Worm (Caenorhabditis elegans): ENCODE data around the gene F53F8.4.

DNA sequence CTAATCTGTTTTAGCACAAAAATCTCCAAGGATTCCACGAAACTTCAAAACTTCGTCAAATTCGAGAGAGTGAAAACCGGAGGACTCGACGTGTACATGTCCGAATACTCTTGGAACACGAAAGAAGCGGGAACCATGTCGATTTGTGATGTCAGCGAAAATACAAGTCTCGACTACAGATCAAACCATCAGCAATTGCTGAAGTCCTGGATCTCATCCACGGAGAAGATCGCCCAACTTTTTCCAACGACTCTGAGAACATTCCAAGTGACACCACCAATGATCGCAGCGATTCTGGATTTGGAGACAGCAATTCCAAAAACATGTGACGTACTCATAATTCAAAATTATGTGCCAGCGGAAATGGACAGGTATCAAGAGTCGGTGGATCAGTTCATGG, 31.0 kb upstream of the F53F8.4 start:
- TF ChIP-seq him-1 (tag; optimal IDR thresholded peaks at IDR 0.05) (no peak), W03F9.2 (tag; optimal IDR thresholded peaks at IDR 0.05) (no peak)

Measured in whole organism, L4/young adult.